Worm (Caenorhabditis elegans): Measurements from ENCODE around the gene F56D6.12.

DNA sequence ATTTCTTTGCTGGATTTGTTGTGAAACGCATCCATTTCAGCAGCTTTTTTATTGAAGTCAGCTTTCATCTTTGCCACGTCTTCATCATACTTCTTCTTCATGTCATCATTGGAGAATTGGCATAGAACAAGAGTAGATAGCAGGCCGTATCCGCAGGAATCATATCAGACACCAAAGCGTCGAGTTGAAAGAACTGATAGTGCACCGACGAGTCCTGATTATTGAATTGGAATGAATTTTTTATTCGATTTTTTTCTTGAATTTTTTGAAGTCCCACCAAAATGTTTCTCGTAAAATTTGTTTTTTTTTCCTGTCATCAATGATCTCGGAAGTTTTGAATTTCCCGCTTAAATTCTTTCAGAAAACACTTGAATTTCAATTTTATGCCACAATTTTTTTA lies 1.5 kb upstream of the F56D6.12 start, which contains the start of gene F56D6.11:
- TF ChIP-seq pha-4 (tag; optimal IDR thresholded peaks at IDR 0.05), result no peak
- TF ChIP-seq tbx-2 (tag; optimal IDR thresholded peaks at IDR 0.05), result no peak
- no peak for TF ChIP-seq ama-1 (optimal IDR thresholded peaks at IDR 0.05)
- no peak for TF ChIP-seq elt-4 (tag; optimal IDR thresholded peaks at IDR 0.05)
- TF ChIP-seq fkh-10 (GFP tag; optimal IDR thresholded peaks at IDR 0.05), result no peak
- TF ChIP-seq che-1 (tag; optimal IDR thresholded peaks at IDR 0.05), result no peak

Data from whole organism, late embryonic.